Worm (Caenorhabditis elegans) whole organism, L4 larva: Measurements from ENCODE around the gene snt-7.

Source experiments
- D1046.2 ChIP-seq: fragments of 200-800 bp; sonication (Bioruptor generic); IDR thresholded peaks from 2 replicates; pipeline ENCODE4 v1.3.6; 2022; ENCODE audit warnings: missing genetic modification characterization, missing compliant biosample characterization
- F37D6.2 ChIP-seq: sonication (generic microtip); optimal IDR thresholded peaks from 2 replicates; lab custom pipeline; 2016; ENCODE audit warnings: mild to moderate bottlenecking, missing genetic modification characterization, missing compliant biosample characterization
- F49E8.2 ChIP-seq: sonication (generic microtip); optimal IDR thresholded peaks from 2 replicates; lab custom pipeline; 2016; ENCODE audit warnings: missing compliant biosample characterization, mild to moderate bottlenecking, missing genetic modification characterization, borderline replicate concordance
- Y105C5A.15 ChIP-seq: fragments of 200-800 bp; sonication (Bioruptor generic); IDR thresholded peaks from 2 replicates; pipeline ENCODE4 v1.3.6; 2022; ENCODE audit warnings: missing genetic modification characterization, missing compliant biosample characterization
- aha-1 ChIP-seq: fragments of 150-350 bp; peaks from one replicate; lab custom pipeline; 2014; ENCODE audit warnings: missing biosample characterization, missing genetic modification characterization
- attf-4 ChIP-seq: sonication (generic microtip); optimal IDR thresholded peaks from 3 replicates; lab custom pipeline; 2017; ENCODE audit warnings: missing biosample characterization, missing genetic modification characterization
- ceh-20 ChIP-seq: fragments of 200-800 bp; sonication (Bioruptor generic); IDR thresholded peaks from 2 replicates; pipeline ENCODE4 v1.3.6; 2022; ENCODE audit warnings: missing genetic modification reagents, missing genetic modification characterization, missing compliant biosample characterization
- ceh-28 ChIP-seq: fragments of 150-350 bp; optimal IDR thresholded peaks from 2 replicates; lab custom pipeline; 2014; ENCODE audit warnings: missing biosample characterization, missing genetic modification reagents, missing genetic modification characterization
- ceh-32 ChIP-seq: sonication (generic microtip); optimal IDR thresholded peaks from 2 replicates; lab custom pipeline; 2016; ENCODE audit warnings: mild to moderate bottlenecking, missing genetic modification characterization, missing compliant biosample characterization; ENCODE audit not compliant: poor library complexity
- cey-2 ChIP-seq: sonication (generic microtip); optimal IDR thresholded peaks from 3 replicates; lab custom pipeline; 2017; ENCODE audit warnings: missing genetic modification characterization, mild to moderate bottlenecking, missing compliant biosample characterization, antibody characterized with exemption, borderline replicate concordance; ENCODE audit not compliant: insufficient read depth
- daf-16 ChIP-seq, 3 experiments: sonication (generic microtip); optimal IDR thresholded peaks; 2 replicates each; lab custom pipeline; 2016 to 2017; ENCODE audit warnings: missing genetic modification characterization in 3 of 3, missing genetic modification reagents in 3 of 3, mild to moderate bottlenecking in 2 of 3, missing compliant biosample characterization in 2 of 3, missing biosample characterization in 1 of 3, moderate library complexity in 1 of 3
- dmd-6 ChIP-seq: fragments of 200-800 bp; sonication (Bioruptor generic); IDR thresholded peaks from 2 replicates; pipeline ENCODE4 v1.3.6; 2022; ENCODE audit warnings: missing genetic modification reagents, missing genetic modification characterization, missing compliant biosample characterization
- dpl-1 ChIP-seq: fragments of 150-350 bp; optimal IDR thresholded peaks from 2 replicates; lab custom pipeline; 2014; ENCODE audit warnings: missing biosample characterization, missing genetic modification reagents, missing genetic modification characterization
- egl-27 ChIP-seq: sonication (generic microtip); optimal IDR thresholded peaks from 3 replicates; lab custom pipeline; 2017; ENCODE audit warnings: missing biosample characterization, missing genetic modification reagents, missing genetic modification characterization
- hlh-11 ChIP-seq: fragments of 200-800 bp; sonication (Bioruptor generic); optimal IDR thresholded peaks from 2 replicates; lab custom pipeline; 2018; ENCODE audit warnings: mild to moderate bottlenecking, missing genetic modification characterization, missing compliant biosample characterization
- hlh-30 ChIP-seq: sonication (generic microtip); optimal IDR thresholded peaks from 2 replicates; lab custom pipeline; 2017; ENCODE audit warnings: antibody characterized with exemption, mild to moderate bottlenecking, missing genetic modification characterization, missing compliant biosample characterization; ENCODE audit not compliant: insufficient read depth
- hmg-1.1 ChIP-seq: fragments of 200-800 bp; sonication (Bioruptor generic); IDR thresholded peaks from 2 replicates; pipeline ENCODE4 v1.3.6; 2022; ENCODE audit warnings: missing genetic modification reagents, missing genetic modification characterization, missing compliant biosample characterization
- lin-15B ChIP-seq: fragments of 150-350 bp; sonication (generic microtip); optimal IDR thresholded peaks from 3 replicates; lab custom pipeline; 2014; ENCODE audit warnings: missing biosample characterization, missing genetic modification characterization
- lin-29 ChIP-seq: fragments of 200-800 bp; sonication (Bioruptor generic); IDR thresholded peaks from 2 replicates; pipeline ENCODE4 v1.3.6; 2022; ENCODE audit warnings: missing genetic modification reagents, missing genetic modification characterization, missing compliant biosample characterization
- mes-2 ChIP-seq: sonication (generic microtip); optimal IDR thresholded peaks from 2 replicates; lab custom pipeline; 2016; ENCODE audit warnings: missing genotype, mild to moderate bottlenecking, missing genetic modification characterization, missing compliant biosample characterization; ENCODE audit not compliant: poor library complexity, severe bottlenecking
- mxl-3 ChIP-seq: fragments of 200-800 bp; sonication (Bioruptor generic); optimal IDR thresholded peaks from 2 replicates; lab custom pipeline; 2018; ENCODE audit warnings: mild to moderate bottlenecking, missing genetic modification characterization, missing compliant biosample characterization
- nhr-102 ChIP-seq: sonication (generic microtip); optimal IDR thresholded peaks from 2 replicates; lab custom pipeline; 2016; ENCODE audit warnings: mild to moderate bottlenecking, missing genetic modification characterization, moderate library complexity, missing compliant biosample characterization
- nhr-111 ChIP-seq: fragments of 200-800 bp; sonication (Bioruptor generic); optimal IDR thresholded peaks from 2 replicates; lab custom pipeline; 2018; ENCODE audit warnings: mild to moderate bottlenecking, missing genetic modification characterization, missing compliant biosample characterization
- nhr-25 ChIP-seq: sonication (generic microtip); optimal IDR thresholded peaks from 2 replicates; lab custom pipeline; 2017; ENCODE audit warnings: missing genetic modification characterization, mild to moderate bottlenecking, missing compliant biosample characterization, antibody characterized with exemption, moderate library complexity, borderline replicate concordance; ENCODE audit not compliant: insufficient read depth
- nhr-28 ChIP-seq: fragments of 150-350 bp; optimal IDR thresholded peaks from 2 replicates; lab custom pipeline; 2014; ENCODE audit warnings: missing biosample characterization, missing genetic modification characterization
- nhr-6 ChIP-seq: fragments of 150-350 bp; optimal IDR thresholded peaks from 2 replicates; lab custom pipeline; 2014; ENCODE audit warnings: missing biosample characterization, missing genetic modification characterization
- nhr-77 ChIP-seq: fragments of 150-350 bp; optimal IDR thresholded peaks from 2 replicates; lab custom pipeline; 2014; ENCODE audit warnings: missing biosample characterization, missing genetic modification characterization
- pha-4 ChIP-seq, 2 experiments: fragments of 150-350 bp in 1 of 2; fragments of 200-800 bp in 1 of 2; sonication (Bioruptor generic) in 1 of 2; IDR thresholded peaks in 1 of 2; optimal IDR thresholded peaks in 1 of 2; 2 replicates each; pipeline versions ENCODE4 v1.3.6 to Lab custom; 2014 to 2022; ENCODE audit warnings: missing genetic modification characterization in 2 of 2, missing genetic modification reagents in 2 of 2, missing biosample characterization in 1 of 2, missing compliant biosample characterization in 1 of 2
- spr-1 ChIP-seq: sonication (generic microtip); optimal IDR thresholded peaks from 2 replicates; lab custom pipeline; 2016; ENCODE audit warnings: mild to moderate bottlenecking, missing genetic modification characterization, missing compliant biosample characterization
- tag-97 ChIP-seq: fragments of 200-800 bp; sonication (Bioruptor generic); IDR thresholded peaks from 2 replicates; pipeline ENCODE4 v1.3.6; 2022; ENCODE audit warnings: missing genetic modification characterization, missing compliant biosample characterization
- unc-62 ChIP-seq, 3 experiments: fragments of 150-350 bp in 1 of 3; sonication (generic microtip); optimal IDR thresholded peaks in 2 of 3; peaks in 1 of 3; 1 replicate in 1 of 3; 2 replicates in 2 of 3; lab custom pipeline; 2014 to 2017; ENCODE audit warnings: missing biosample characterization in 3 of 3, missing genetic modification characterization in 3 of 3, missing genetic modification reagents in 3 of 3, missing genotype in 1 of 3
- zag-1 ChIP-seq: fragments of 150-350 bp; optimal IDR thresholded peaks from 2 replicates; lab custom pipeline; 2014; ENCODE audit warnings: missing biosample characterization, missing genetic modification characterization
- zfp-2 ChIP-seq: sonication (generic microtip); optimal IDR thresholded peaks from 2 replicates; lab custom pipeline; 2016; ENCODE audit warnings: mild to moderate bottlenecking, missing genetic modification characterization, missing compliant biosample characterization
- ztf-11 ChIP-seq: fragments of 150-350 bp; optimal IDR thresholded peaks from 2 replicates; lab custom pipeline; 2014; ENCODE audit warnings: missing biosample characterization, missing genetic modification characterization

The snt-7 gene

ce11 chrX:15199052-15199451 is at the start of gene snt-7:
Gene snt-7 (minus strand): TSS chrX:15199152.
- TF ChIP-seq unc-62 (GFP tag; optimal IDR thresholded peaks at IDR 0.05 in 1 of 2; lab: Kevin White, UChicago) (peak in 1 of 2 experiments; percentile 25), unc-62 (tag; optimal IDR thresholded peaks at IDR 0.05; lab: Kevin White, UChicago) (no peak), nhr-102 (tag; lab: Kevin White, UChicago) (no peak)
- TF ChIP-seq, all 104 proteins: peak for 1

DNA sequence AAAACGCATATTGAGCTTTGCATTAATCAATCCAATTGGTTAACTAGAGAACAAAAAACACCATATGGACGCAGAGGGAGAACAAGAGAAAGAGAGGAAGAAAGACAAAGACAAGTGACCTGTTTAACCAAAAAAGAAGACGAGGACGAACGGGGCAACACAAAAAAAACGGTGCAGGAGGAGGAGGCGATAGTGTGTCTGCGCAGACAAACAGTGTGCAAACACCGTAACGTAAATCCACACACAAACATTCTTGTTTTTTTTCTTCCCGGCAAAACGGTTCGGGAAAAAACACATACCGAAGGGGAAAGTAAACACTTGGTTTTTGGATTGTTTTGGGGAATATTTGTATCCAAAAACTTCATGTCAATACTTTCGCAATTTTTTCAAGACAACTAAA is 47.6 kb upstream of the snt-7 start:
- TF ChIP-seq nhr-25 (peak; percentile 60), hlh-11 (tag; lab: Kevin White, UChicago) (peak; percentile 65), dpl-1 (peak; percentile 26), nhr-6 (tag; lab: Kevin White, UChicago) (peak; percentile 60), hlh-30 (tag; lab: Kevin White, UChicago) (peak; percentile 35), aha-1 (peak; percentile 71), lin-29 (GFP tag; lab: Robert Waterston, UW) (peak; percentile 51; the same call in 1 of the 2 replicates), pha-4 (GFP tag; IDR thresholded peaks at IDR 0.05; lab: Robert Waterston, UW) (no peak), pha-4 (tag; optimal IDR thresholded peaks at IDR 0.05; lab: Kevin White, UChicago) (peak; percentile 65), nhr-28 (peak; percentile 54), mes-2 (tag; lab: Kevin White, UChicago) (peak; percentile 24), daf-16 (GFP tag; optimal IDR thresholded peaks at IDR 0.05; lab: Kevin White, UChicago) (no peak), daf-16 (tag; optimal IDR thresholded peaks at IDR 0.05; lab: Kevin White, UChicago) (peak; percentile 65), zag-1 (tag; lab: Kevin White, UChicago) (no peak), ceh-28 (tag; lab: Kevin White, UChicago) (no peak), attf-4 (tag; lab: Kevin White, UChicago) (no peak), mxl-3 (GFP tag; lab: Kevin White, UChicago) (no peak)

- TF ChIP-seq dpl-1 (no peak), dmd-6 (GFP tag; lab: Robert Waterston, UW) (no peak), unc-62 (GFP tag; optimal IDR thresholded peaks at IDR 0.05 in 1 of 2; lab: Kevin White, UChicago) (no peak), unc-62 (tag; optimal IDR thresholded peaks at IDR 0.05; lab: Kevin White, UChicago) (no peak), zag-1 (tag; lab: Kevin White, UChicago) (no peak), nhr-111 (GFP tag; lab: Kevin White, UChicago) (no peak), ceh-20 (GFP tag; lab: Robert Waterston, UW) (no peak), D1046.2 (GFP tag; lab: Robert Waterston, UW) (no peak), hmg-1.1 (GFP tag; lab: Robert Waterston, UW) (no peak), F37D6.2 (tag; lab: Kevin White, UChicago) (no peak), spr-1 (tag; lab: Kevin White, UChicago) (no peak), F49E8.2 (no peak), cey-2 (tag; lab: Kevin White, UChicago) (no peak), egl-27 (tag; lab: Kevin White, UChicago) (no peak), tag-97 (no peak), ceh-32 (tag; lab: Kevin White, UChicago) (no peak), Y105C5A.15 (GFP tag; lab: Robert Waterston, UW) (no peak), ztf-11 (tag; lab: Kevin White, UChicago) (no peak), zfp-2 (tag; lab: Kevin White, UChicago) (no peak), nhr-77 (tag; lab: Kevin White, UChicago) (no peak), lin-15B (tag; lab: Kevin White, UChicago) (no peak)
Measured at ce11 chrX:15246182-15246581, 47.2 kb upstream of the snt-7 start, which contains the start of gene piki-1. Gene piki-1 (minus strand): TSS chrX:15246399.
